Fruit fly (Drosophila melanogaster): Measurements from ENCODE around the gene CG13042.

DNA sequence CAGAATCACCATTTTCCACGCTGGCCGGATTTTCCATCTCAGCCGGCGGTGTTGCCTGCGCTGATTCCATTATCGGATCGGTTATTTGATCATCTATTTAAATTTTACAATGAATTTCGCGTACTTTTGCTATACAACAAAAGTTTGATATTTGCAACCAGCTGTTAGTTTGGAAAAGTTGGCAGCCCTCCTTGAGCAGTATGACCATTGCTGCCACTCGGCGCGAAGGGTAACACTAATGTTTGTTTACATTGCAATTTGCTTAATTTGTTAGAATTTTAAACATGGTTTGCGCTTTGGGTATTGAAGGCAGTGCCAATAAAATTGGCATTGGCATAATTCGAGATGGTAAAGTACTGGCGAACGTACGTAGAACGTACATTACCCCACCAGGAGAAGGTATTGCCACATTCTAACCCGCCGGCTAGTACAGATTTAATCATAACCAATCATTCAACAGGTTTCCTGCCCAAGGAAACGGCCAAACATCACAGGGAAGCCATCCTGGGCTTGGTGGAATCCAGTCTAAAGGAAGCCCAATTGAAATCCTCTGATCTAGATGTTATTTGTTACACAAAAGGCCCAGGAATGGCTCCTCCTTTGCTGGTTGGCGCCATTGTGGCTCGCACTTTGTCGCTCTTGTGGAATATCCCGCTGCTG is 43.6 kb upstream of the CG13042 start, which contains the start of the genes Golgin104 and Tcs3:
- TF ChIP-seq CTCF (optimal IDR thresholded peaks at IDR 0.05) (no peak), CG8478 (optimal IDR thresholded peaks at IDR 0.05) (no peak)
